Worm (Caenorhabditis elegans) whole organism, midembryonic: ENCODE measurements around the gene php-3.

Source experiments
- flt-1 ChIP-seq: fragments of 200-800 bp; sonication (Bioruptor generic); IDR thresholded peaks from 2 replicates; pipeline ENCODE4 v1.3.6; 2022; ENCODE audit warnings: missing genetic modification characterization, missing compliant biosample characterization
- med-1 ChIP-seq: sonication (generic microtip); optimal IDR thresholded peaks from 2 replicates; lab custom pipeline; 2017; ENCODE audit warnings: missing genetic modification characterization, mild to moderate bottlenecking, missing compliant biosample characterization, antibody characterized with exemption, missing genetic modification reagents; ENCODE audit not compliant: insufficient read depth

DNA sequence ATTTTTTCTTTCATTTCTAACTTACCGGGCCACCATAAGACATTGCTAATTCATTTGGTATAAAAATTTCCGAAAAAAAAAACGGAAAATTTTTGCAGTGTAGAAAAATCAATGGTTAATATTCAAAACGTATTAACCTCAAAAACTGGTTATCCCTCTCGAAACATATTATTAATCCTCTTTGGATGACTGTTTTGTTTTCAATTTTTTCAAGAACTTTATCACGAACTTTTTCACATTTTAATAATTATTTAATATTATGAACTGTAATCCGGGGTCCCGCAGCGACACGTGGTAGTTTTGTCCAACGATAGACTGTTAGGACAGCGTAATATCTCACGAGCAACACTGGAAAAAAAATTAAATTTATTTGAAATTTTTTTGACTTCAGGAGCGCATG is 48.6 kb downstream of the php-3 start, which contains the start of gene Y79H2A.12:
- TF ChIP-seq flt-1 (GFP tag; lab: Robert Waterston, UW) (no peak), med-1 (GFP tag; lab: Kevin White, UChicago) (no peak)
